Fruit fly (Drosophila melanogaster) whole organism, prepupa: Measurements from ENCODE around the gene CG14190.

Experiments used
- CG10669 ChIP-seq: fragments of 200-800 bp; sonication (Bioruptor generic); optimal IDR thresholded peaks from 3 replicates; lab custom pipeline; 2018; ENCODE audit warnings: missing biosample characterization, mild to moderate bottlenecking, missing genetic modification characterization, moderate library complexity
- CG11902 ChIP-seq: fragments of 200-800 bp; sonication (Bioruptor generic); optimal IDR thresholded peaks from 3 replicates; lab custom pipeline; 2016; ENCODE audit warnings: missing biosample characterization, missing genetic modification characterization
- CG15336 ChIP-seq: fragments of 200-800 bp; sonication (Bioruptor generic); IDR thresholded peaks from 2 replicates; pipeline ENCODE4 v1.3.6; 2022; ENCODE audit warnings: missing biosample characterization, missing genetic modification characterization
- CG1621 ChIP-seq: fragments of 200-800 bp; sonication (Bioruptor generic); optimal IDR thresholded peaks from 3 replicates; lab custom pipeline; 2018; ENCODE audit warnings: missing biosample characterization, mild to moderate bottlenecking, missing genetic modification characterization
- CG32006 ChIP-seq: fragments of 200-800 bp; sonication (Bioruptor generic); optimal IDR thresholded peaks from 3 replicates; lab custom pipeline; 2017; ENCODE audit warnings: missing biosample characterization, mild to moderate bottlenecking, missing genetic modification characterization
- CG6276 ChIP-seq: fragments of 200-800 bp; sonication (Bioruptor generic); optimal IDR thresholded peaks from 2 replicates; lab custom pipeline; 2017; ENCODE audit warnings: missing biosample characterization, mild to moderate bottlenecking, missing genetic modification characterization
- CG6808 ChIP-seq: fragments of 200-800 bp; sonication (Bioruptor generic); optimal IDR thresholded peaks from 3 replicates; lab custom pipeline; 2017; ENCODE audit warnings: missing biosample characterization, missing genetic modification characterization, mild to moderate bottlenecking, moderate library complexity, missing genetic modification reagents
- CG6854 ChIP-seq: fragments of 200-800 bp; sonication (Bioruptor generic); optimal IDR thresholded peaks from 2 replicates; lab custom pipeline; 2017; ENCODE audit warnings: missing biosample characterization, mild to moderate bottlenecking, missing genetic modification characterization
- CG7368 ChIP-seq: fragments of 200-800 bp; sonication (Bioruptor generic); optimal IDR thresholded peaks from 3 replicates; lab custom pipeline; 2016; ENCODE audit warnings: missing biosample characterization, missing genetic modification characterization
- CG8119 ChIP-seq: fragments of 200-800 bp; sonication (Bioruptor generic); IDR thresholded peaks from 3 replicates; pipeline ENCODE4 v1.3.6; 2022; ENCODE audit warnings: missing biosample characterization, missing genetic modification characterization
- CG9139 ChIP-seq: fragments of 200-800 bp; sonication (Bioruptor generic); optimal IDR thresholded peaks from 3 replicates; lab custom pipeline; 2017; ENCODE audit warnings: missing biosample characterization, mild to moderate bottlenecking, missing genetic modification characterization
- Eip78C ChIP-seq: fragments of 200-800 bp; sonication (Bioruptor generic); peaks from one replicate; lab custom pipeline; 2016; ENCODE audit warnings: missing biosample characterization, missing genetic modification characterization
- Eip93F ChIP-seq: fragments of 200-800 bp; sonication (Bioruptor generic); optimal IDR thresholded peaks from 2 replicates; lab custom pipeline; 2016; ENCODE audit warnings: missing biosample characterization, mild to moderate bottlenecking, missing genetic modification characterization
- Ets21C ChIP-seq: fragments of 200-800 bp; sonication (Bioruptor generic); optimal IDR thresholded peaks from 3 replicates; lab custom pipeline; 2016; ENCODE audit warnings: missing biosample characterization, missing genetic modification characterization
- Gug ChIP-seq: fragments of 200-800 bp; sonication (Bioruptor generic); IDR thresholded peaks from 2 replicates; pipeline ENCODE4 v1.3.6; 2022; ENCODE audit warnings: missing biosample characterization, missing genetic modification characterization
- Hr38 ChIP-seq: sonication (Bioruptor generic); optimal IDR thresholded peaks from 2 replicates; lab custom pipeline; 2016; ENCODE audit warnings: missing biosample characterization, missing genetic modification characterization
- Hr39 ChIP-seq: fragments of 200-800 bp; sonication (Bioruptor generic); optimal IDR thresholded peaks from 2 replicates; lab custom pipeline; 2016; ENCODE audit warnings: missing biosample characterization, missing genetic modification characterization
- Met ChIP-seq: fragments of 200-800 bp; sonication (Bioruptor generic); optimal IDR thresholded peaks from 3 replicates; lab custom pipeline; 2016; ENCODE audit warnings: missing biosample characterization, missing genetic modification characterization
- OdsH ChIP-seq: fragments of 200-800 bp; sonication (Bioruptor generic); optimal IDR thresholded peaks from 3 replicates; lab custom pipeline; 2016; ENCODE audit warnings: missing biosample characterization, missing genetic modification characterization
- Smox ChIP-seq: fragments of 200-800 bp; sonication (Bioruptor generic); optimal IDR thresholded peaks from 3 replicates; lab custom pipeline; 2016; ENCODE audit warnings: missing biosample characterization, missing genetic modification characterization
- Sox15 ChIP-seq: fragments of 200-800 bp; sonication (Bioruptor generic); optimal IDR thresholded peaks from 3 replicates; lab custom pipeline; 2016; ENCODE audit warnings: missing biosample characterization, missing genetic modification characterization
- acj6 ChIP-seq: fragments of 200-800 bp; sonication (Bioruptor generic); optimal IDR thresholded peaks from 3 replicates; lab custom pipeline; 2016; ENCODE audit warnings: missing biosample characterization, missing genetic modification characterization
- cyc ChIP-seq: fragments of 200-800 bp; sonication (Bioruptor generic); optimal IDR thresholded peaks from 3 replicates; lab custom pipeline; 2016; ENCODE audit warnings: missing biosample characterization, missing genetic modification characterization
- dsx ChIP-seq: fragments of 200-800 bp; optimal IDR thresholded peaks from 3 replicates; lab custom pipeline; 2019; ENCODE audit warnings: missing biosample characterization, mild to moderate bottlenecking, missing genetic modification characterization, moderate library complexity; ENCODE audit not compliant: poor library complexity, severe bottlenecking
- esn ChIP-seq: fragments of 200-800 bp; sonication (Bioruptor generic); optimal IDR thresholded peaks from 2 replicates; lab custom pipeline; 2016; ENCODE audit warnings: missing biosample characterization, mild to moderate bottlenecking, missing genetic modification characterization, moderate library complexity
- fkh ChIP-seq: fragments of 200-800 bp; sonication (Bioruptor generic); optimal IDR thresholded peaks from 3 replicates; lab custom pipeline; 2017; ENCODE audit warnings: missing biosample characterization, mild to moderate bottlenecking, missing genetic modification characterization, moderate library complexity
- net ChIP-seq: fragments of 200-800 bp; sonication (Bioruptor generic); optimal IDR thresholded peaks from 3 replicates; lab custom pipeline; 2016; ENCODE audit warnings: missing biosample characterization, missing genetic modification characterization
- pdm3 ChIP-seq: fragments of 200-800 bp; sonication (Bioruptor generic); optimal IDR thresholded peaks from 3 replicates; lab custom pipeline; 2016; ENCODE audit warnings: missing biosample characterization, missing genetic modification characterization
- salr ChIP-seq, 2 experiments: fragments of 200-800 bp; sonication (Bioruptor generic); optimal IDR thresholded peaks; 3 replicates each; lab custom pipeline; 2016 to 2018; ENCODE audit warnings: missing biosample characterization in 2 of 2, missing genetic modification characterization in 2 of 2, mild to moderate bottlenecking in 1 of 2
- spab ChIP-seq: fragments of 200-800 bp; sonication (Bioruptor generic); optimal IDR thresholded peaks from 2 replicates; lab custom pipeline; 2017; ENCODE audit warnings: missing biosample characterization, mild to moderate bottlenecking, missing genetic modification characterization, missing genetic modification reagents
- ss ChIP-seq, 2 experiments: fragments of 200-800 bp; sonication (Bioruptor generic); optimal IDR thresholded peaks; 2 replicates in 1 of 2; 3 replicates in 1 of 2; lab custom pipeline; 2017 to 2018; ENCODE audit warnings: mild to moderate bottlenecking in 2 of 2, missing biosample characterization in 2 of 2, missing genetic modification characterization in 2 of 2, moderate library complexity in 1 of 2
- svp ChIP-seq: fragments of 200-800 bp; sonication (Bioruptor generic); peaks from one replicate; lab custom pipeline; 2016; ENCODE audit warnings: missing biosample characterization, missing genetic modification characterization
- vri ChIP-seq: fragments of 200-800 bp; sonication (Bioruptor generic); optimal IDR thresholded peaks from 3 replicates; lab custom pipeline; 2016; ENCODE audit warnings: missing biosample characterization, mild to moderate bottlenecking, missing genetic modification characterization

Gene CG14190

DNA sequence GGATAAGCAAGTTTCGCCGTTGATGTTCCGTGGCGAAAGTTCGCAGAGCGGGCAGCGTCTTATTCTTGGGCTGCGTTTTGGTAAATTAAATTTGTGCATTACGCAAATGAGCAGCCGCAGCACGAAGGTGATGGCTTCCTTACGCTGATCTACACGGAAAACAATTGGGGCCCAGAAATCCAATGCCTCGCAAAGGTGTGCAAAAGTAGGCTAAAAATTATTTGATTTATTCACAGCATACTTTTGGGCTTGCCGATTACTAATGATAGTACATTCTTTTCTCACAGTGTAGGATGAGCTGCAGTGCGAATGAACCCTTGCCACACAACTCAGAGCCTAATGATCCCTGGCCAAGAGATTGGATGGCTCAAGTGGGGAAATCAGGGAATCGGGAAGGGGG is 16.4 kb upstream of the CG14190 start:
- TF ChIP-seq net (GFP tag; lab: Kevin White, UChicago) (no peak), Smox (GFP tag; lab: Kevin White, UChicago) (no peak), Hr38 (no peak)

DNA sequence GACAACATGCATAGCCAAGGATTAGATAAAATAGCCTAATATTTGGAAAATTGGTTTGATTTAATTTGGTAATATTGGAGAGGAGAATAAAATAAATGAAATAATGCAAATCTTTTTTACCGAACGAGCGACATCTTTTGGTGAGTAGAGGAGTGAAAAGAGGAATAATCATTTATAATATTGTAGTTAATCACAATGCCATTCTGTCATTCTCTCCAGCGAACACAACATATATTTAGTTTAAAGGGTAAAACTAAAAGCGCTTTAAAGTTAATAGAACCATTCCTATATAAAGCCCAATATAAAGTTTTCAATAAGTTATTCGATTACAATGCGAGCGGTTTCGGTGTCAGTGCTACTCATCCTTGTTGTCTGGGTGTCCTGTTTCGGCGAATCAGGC is 6.6 kb upstream of the CG14190 start, which contains the start of gene Diedel3:
Gene Diedel3 (plus strand): TSS at position 301 of the 400 bp plus-strand sequence.
- TF ChIP-seq Eip78C (GFP tag; lab: Kevin White, UChicago) (no peak), Gug (GFP tag; lab: Robert Waterston, UW) (no peak), svp (GFP tag; lab: Kevin White, UChicago) (no peak), Ets21C (no peak), CG6854 (GFP tag; lab: Kevin White, UChicago) (no peak), CG8119 (no peak)

DNA sequence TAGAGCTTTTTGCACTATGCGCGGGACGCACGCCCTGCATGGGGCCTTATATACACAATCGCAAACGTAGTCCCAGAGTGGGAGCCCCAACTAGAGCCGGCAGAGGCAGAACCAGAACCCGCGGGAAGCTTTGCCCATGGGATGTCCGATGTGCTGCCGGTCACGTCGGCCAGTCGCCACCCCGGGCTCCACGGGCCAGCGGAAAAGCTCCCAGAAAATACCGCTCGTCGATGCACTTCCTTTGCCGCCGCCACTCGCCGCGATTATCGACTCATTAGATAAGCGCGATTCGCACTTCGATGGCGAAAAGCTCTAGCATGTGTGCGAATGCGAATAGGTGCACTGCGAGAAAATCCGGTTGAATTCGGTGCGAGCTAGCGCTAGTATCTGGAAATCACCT is 12.2 kb downstream of the CG14190 start, which contains the start of gene CG34330:
Gene CG34330 (minus strand): TSS at position 101 of the 400 bp plus-strand sequence.
- no peak for TF ChIP-seq CG6808 (GFP tag; lab: Kevin White, UChicago)
- peak; percentile 5 for TF ChIP-seq pdm3 (GFP tag; lab: Kevin White, UChicago)
- TF ChIP-seq spab (GFP tag; lab: Kevin White, UChicago) = no peak
- no peak for TF ChIP-seq Eip93F (GFP tag; lab: Kevin White, UChicago)

DNA sequence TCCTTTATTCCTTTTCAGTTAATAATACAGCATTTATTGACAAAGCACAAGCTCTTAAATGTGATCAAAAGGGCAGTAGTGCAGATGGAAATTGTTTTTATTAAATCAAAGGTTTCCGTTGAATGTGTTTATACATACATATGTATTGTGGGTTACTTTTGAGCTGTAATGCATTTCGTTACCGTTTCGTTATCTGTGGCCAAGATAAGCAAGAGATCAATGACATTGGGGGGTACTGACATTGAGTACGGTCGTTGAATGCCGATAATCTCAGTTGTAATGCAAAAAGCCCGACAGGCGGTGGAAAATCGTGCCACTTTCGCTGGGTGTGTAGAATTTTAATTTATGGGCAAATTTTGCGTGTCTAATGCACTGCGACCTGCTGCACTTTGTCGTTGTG is 16.3 kb downstream of the CG14190 start:
- TF ChIP-seq dsx (GFP tag; lab: Kevin White, UChicago) = no peak
- TF ChIP-seq svp (GFP tag; lab: Kevin White, UChicago) = peak; percentile 83
- TF ChIP-seq vri (GFP tag; lab: Kevin White, UChicago) = peak; percentile 12
- TF ChIP-seq Met = no peak
- TF ChIP-seq CG10669 (GFP tag; lab: Kevin White, UChicago) = no peak
- no peak for TF ChIP-seq pdm3 (GFP tag; lab: Kevin White, UChicago)
- no peak for TF ChIP-seq CG6276 (GFP tag; lab: Kevin White, UChicago)

DNA sequence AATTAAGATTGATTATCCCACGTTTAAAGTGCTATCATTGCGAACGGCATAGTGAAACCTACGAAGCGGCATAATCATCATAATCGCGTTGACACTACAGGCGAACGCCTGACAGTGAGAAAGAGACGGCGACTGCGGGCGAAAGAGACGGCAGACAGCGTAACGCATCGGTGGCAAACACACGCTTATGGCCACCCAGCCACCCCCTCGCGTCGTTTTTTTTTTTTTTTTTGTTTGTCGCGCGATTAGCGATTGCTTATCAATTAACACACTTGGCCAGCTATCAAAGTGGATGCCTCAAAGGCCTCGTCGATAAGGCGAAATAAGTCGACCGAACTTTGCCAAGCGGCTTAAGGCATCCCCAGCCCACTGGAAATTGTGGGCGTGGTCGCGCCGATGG is 17.2 kb downstream of the CG14190 start:
- TF ChIP-seq CG7368 = no peak
- no peak for TF ChIP-seq CG6808 (GFP tag; lab: Kevin White, UChicago)
- no peak for TF ChIP-seq CG9139 (GFP tag; lab: Kevin White, UChicago)
- TF ChIP-seq CG32006 (GFP tag; lab: Kevin White, UChicago) = no peak
- no peak for TF ChIP-seq Met
- TF ChIP-seq fkh (GFP tag; lab: Kevin White, UChicago) = peak; percentile 31
- no peak for TF ChIP-seq CG10669 (GFP tag; lab: Kevin White, UChicago)
- no peak for TF ChIP-seq Gug (GFP tag; lab: Robert Waterston, UW)
- TF ChIP-seq svp (GFP tag; lab: Kevin White, UChicago) = peak; percentile 79
- no peak for TF ChIP-seq Sox15 (GFP tag; lab: Kevin White, UChicago)
- TF ChIP-seq acj6 (GFP tag; lab: Kevin White, UChicago) = no peak
- TF ChIP-seq Eip78C (GFP tag; lab: Kevin White, UChicago) = peak; percentile 24
- TF ChIP-seq Hr39 (GFP tag; lab: Kevin White, UChicago) = no peak
- no peak for TF ChIP-seq esn
- TF ChIP-seq ss (GFP tag; optimal IDR thresholded peaks at IDR 0.05; lab: Kevin White, UChicago) = no peak
- no peak for TF ChIP-seq salr (GFP tag; optimal IDR thresholded peaks at IDR 0.05; lab: Kevin White, UChicago)
- no peak for TF ChIP-seq CG11902 (GFP tag; lab: Kevin White, UChicago)
- peak; percentile 22 for TF ChIP-seq vri (GFP tag; lab: Kevin White, UChicago)
- TF ChIP-seq CG15336 = no peak
- TF ChIP-seq CG1621 (tag; lab: Kevin White, UChicago) = no peak
- TF ChIP-seq OdsH = no peak
- TF ChIP-seq cyc (GFP tag; lab: Kevin White, UChicago) = no peak
- TF ChIP-seq, all 60 proteins: peak for 4
